Worm (Caenorhabditis elegans) whole organism, L4 larva: ENCODE data around the gene sdz-23.
A peak's percentile ranks its signal among the peaks of the same experiment; 100 is the strongest.

ENCODE experiments used
- T26A8.4 ChIP-seq: fragments of 200-800 bp; sonication (Bioruptor generic); IDR thresholded peaks from 2 replicates; pipeline ENCODE4 v1.3.6; 2022; ENCODE audit warnings: missing genetic modification characterization, missing compliant biosample characterization
- Y105C5A.15 ChIP-seq: fragments of 200-800 bp; sonication (Bioruptor generic); IDR thresholded peaks from 2 replicates; pipeline ENCODE4 v1.3.6; 2022; ENCODE audit warnings: missing genetic modification characterization, missing compliant biosample characterization
- ama-1 ChIP-seq: fragments of 150-350 bp; optimal IDR thresholded peaks from 2 replicates; lab custom pipeline; 2014; ENCODE audit warnings: inconsistent platforms, mixed read lengths
- arid-1 ChIP-seq: fragments of 200-800 bp; sonication (Bioruptor generic); conservative IDR thresholded peaks from 2 replicates; pipeline ENCODE4 v1.3.6; 2022; ENCODE audit warnings: missing genetic modification reagents, missing genetic modification characterization, missing compliant biosample characterization
- ceh-20 ChIP-seq: fragments of 200-800 bp; sonication (Bioruptor generic); IDR thresholded peaks from 2 replicates; pipeline ENCODE4 v1.3.6; 2022; ENCODE audit warnings: missing genetic modification reagents, missing genetic modification characterization, missing compliant biosample characterization
- ceh-28 ChIP-seq: fragments of 150-350 bp; optimal IDR thresholded peaks from 2 replicates; lab custom pipeline; 2014; ENCODE audit warnings: missing biosample characterization, missing genetic modification reagents, missing genetic modification characterization
- ceh-32 ChIP-seq: sonication (generic microtip); optimal IDR thresholded peaks from 2 replicates; lab custom pipeline; 2016; ENCODE audit warnings: mild to moderate bottlenecking, missing genetic modification characterization, missing compliant biosample characterization; ENCODE audit not compliant: poor library complexity
- daf-8 ChIP-seq: fragments of 200-800 bp; sonication (Bioruptor generic); IDR thresholded peaks from 2 replicates; pipeline ENCODE4 v1.3.6; 2022; ENCODE audit warnings: missing genetic modification characterization, missing compliant biosample characterization
- duxl-1 ChIP-seq: sonication (generic microtip); optimal IDR thresholded peaks from 2 replicates; lab custom pipeline; 2016; ENCODE audit warnings: mild to moderate bottlenecking, missing genetic modification characterization, moderate library complexity, missing compliant biosample characterization; ENCODE audit not compliant: poor library complexity
- egl-43 ChIP-seq: fragments of 200-800 bp; sonication (Bioruptor generic); IDR thresholded peaks from 2 replicates; pipeline ENCODE4 v1.3.6; 2022; ENCODE audit warnings: missing genetic modification reagents, missing genetic modification characterization, missing compliant biosample characterization
- hlh-11 ChIP-seq: fragments of 200-800 bp; sonication (Bioruptor generic); optimal IDR thresholded peaks from 2 replicates; lab custom pipeline; 2018; ENCODE audit warnings: mild to moderate bottlenecking, missing genetic modification characterization, missing compliant biosample characterization
- hlh-30 ChIP-seq: sonication (generic microtip); optimal IDR thresholded peaks from 2 replicates; lab custom pipeline; 2017; ENCODE audit warnings: antibody characterized with exemption, mild to moderate bottlenecking, missing genetic modification characterization, missing compliant biosample characterization; ENCODE audit not compliant: insufficient read depth
- lin-1 ChIP-seq: fragments of 200-800 bp; sonication (Bioruptor generic); IDR thresholded peaks from 2 replicates; pipeline ENCODE4 v1.3.6; 2022; ENCODE audit warnings: missing genetic modification reagents, missing genetic modification characterization, missing compliant biosample characterization
- lin-13 ChIP-seq: fragments of 150-350 bp; optimal IDR thresholded peaks from 2 replicates; lab custom pipeline; 2014; ENCODE audit warnings: missing biosample characterization, missing genetic modification reagents, missing genetic modification characterization
- lin-15B ChIP-seq: fragments of 150-350 bp; sonication (generic microtip); optimal IDR thresholded peaks from 3 replicates; lab custom pipeline; 2014; ENCODE audit warnings: missing biosample characterization, missing genetic modification characterization
- lin-38 ChIP-seq: fragments of 200-800 bp; sonication (Bioruptor generic); IDR thresholded peaks from 2 replicates; pipeline ENCODE4 v1.3.6; 2022; ENCODE audit warnings: missing genetic modification reagents, missing genetic modification characterization, missing compliant biosample characterization
- lir-3 ChIP-seq: sonication (generic microtip); optimal IDR thresholded peaks from 2 replicates; lab custom pipeline; 2016; ENCODE audit warnings: mild to moderate bottlenecking, missing genetic modification characterization, missing compliant biosample characterization
- lsy-2 ChIP-seq, 2 experiments: fragments of 150-350 bp in 1 of 2; sonication (generic microtip) in 1 of 2; optimal IDR thresholded peaks; 2 replicates each; lab custom pipeline; 2014 to 2017; ENCODE audit warnings: missing biosample characterization in 2 of 2, missing genetic modification characterization in 2 of 2
- madf-5 ChIP-seq, 2 experiments: fragments of 200-800 bp; sonication (Bioruptor generic); IDR thresholded peaks; 2 replicates each; pipeline ENCODE4 v1.3.6; 2022; ENCODE audit warnings: missing compliant biosample characterization in 2 of 2, missing genetic modification characterization in 2 of 2
- mes-2 ChIP-seq: sonication (generic microtip); optimal IDR thresholded peaks from 2 replicates; lab custom pipeline; 2016; ENCODE audit warnings: missing genotype, mild to moderate bottlenecking, missing genetic modification characterization, missing compliant biosample characterization; ENCODE audit not compliant: poor library complexity, severe bottlenecking
- nhr-102 ChIP-seq: sonication (generic microtip); optimal IDR thresholded peaks from 2 replicates; lab custom pipeline; 2016; ENCODE audit warnings: mild to moderate bottlenecking, missing genetic modification characterization, moderate library complexity, missing compliant biosample characterization
- nhr-237 ChIP-seq: sonication (generic microtip); optimal IDR thresholded peaks from 2 replicates; lab custom pipeline; 2017; ENCODE audit warnings: missing biosample characterization, missing genetic modification characterization
- nhr-41 ChIP-seq: fragments of 200-800 bp; sonication (Bioruptor generic); IDR thresholded peaks from 2 replicates; pipeline ENCODE4 v1.3.6; 2022; ENCODE audit warnings: missing genetic modification reagents, missing genetic modification characterization, missing compliant biosample characterization
- nhr-6 ChIP-seq: fragments of 150-350 bp; optimal IDR thresholded peaks from 2 replicates; lab custom pipeline; 2014; ENCODE audit warnings: missing biosample characterization, missing genetic modification characterization
- nhr-76 ChIP-seq: fragments of 150-350 bp; optimal IDR thresholded peaks from 2 replicates; lab custom pipeline; 2014; ENCODE audit warnings: missing biosample characterization, missing genetic modification characterization
- pha-4 ChIP-seq, 2 experiments: fragments of 150-350 bp in 1 of 2; fragments of 200-800 bp in 1 of 2; sonication (Bioruptor generic) in 1 of 2; IDR thresholded peaks in 1 of 2; optimal IDR thresholded peaks in 1 of 2; 2 replicates each; pipeline versions ENCODE4 v1.3.6 to Lab custom; 2014 to 2022; ENCODE audit warnings: missing genetic modification characterization in 2 of 2, missing genetic modification reagents in 2 of 2, missing biosample characterization in 1 of 2, missing compliant biosample characterization in 1 of 2
- set-16 ChIP-seq: fragments of 200-800 bp; sonication (Bioruptor generic); IDR thresholded peaks from 2 replicates; pipeline ENCODE4 v1.3.6; 2022; ENCODE audit warnings: missing genetic modification reagents, missing genetic modification characterization, missing compliant biosample characterization
- skn-1 ChIP-seq: fragments of 150-350 bp; optimal IDR thresholded peaks from 2 replicates; lab custom pipeline; 2014; ENCODE audit warnings: missing biosample characterization, missing genetic modification characterization
- spr-3 ChIP-seq: fragments of 200-800 bp; sonication (Bioruptor generic); optimal IDR thresholded peaks from 2 replicates; lab custom pipeline; 2018; ENCODE audit warnings: mild to moderate bottlenecking, missing genetic modification characterization, missing compliant biosample characterization
- unc-62 ChIP-seq, 3 experiments: fragments of 150-350 bp in 1 of 3; sonication (generic microtip); optimal IDR thresholded peaks in 2 of 3; peaks in 1 of 3; 1 replicate in 1 of 3; 2 replicates in 2 of 3; lab custom pipeline; 2014 to 2017; ENCODE audit warnings: missing biosample characterization in 3 of 3, missing genetic modification characterization in 3 of 3, missing genetic modification reagents in 3 of 3, missing genotype in 1 of 3
- vab-7 ChIP-seq: fragments of 200-800 bp; sonication (Bioruptor generic); IDR thresholded peaks from 2 replicates; pipeline ENCODE4 v1.3.6; 2022; ENCODE audit warnings: missing genetic modification reagents, missing genetic modification characterization, missing compliant biosample characterization
- zag-1 ChIP-seq: fragments of 150-350 bp; optimal IDR thresholded peaks from 2 replicates; lab custom pipeline; 2014; ENCODE audit warnings: missing biosample characterization, missing genetic modification characterization
- ztf-11 ChIP-seq: fragments of 150-350 bp; optimal IDR thresholded peaks from 2 replicates; lab custom pipeline; 2014; ENCODE audit warnings: missing biosample characterization, missing genetic modification characterization
- ztf-7 ChIP-seq: fragments of 150-350 bp; optimal IDR thresholded peaks from 2 replicates; lab custom pipeline; 2014; ENCODE audit warnings: missing biosample characterization, missing genetic modification characterization

Gene sdz-23

ce11 chrV:8062074-8062473 lies 37.3 kb upstream of the sdz-23 start, which contains the start of gene str-139:
Gene str-139, minus strand, starts transcription at chrV:8062174.
- TF ChIP-seq ceh-28 (tag; lab: Kevin White, UChicago) (no peak), T26A8.4 (no peak), lin-15B (no peak), lir-3 (no peak), spr-3 (GFP tag; lab: Kevin White, UChicago) (no peak), ama-1 (lab: Kevin White, UChicago) (no peak), daf-8 (GFP tag; lab: Robert Waterston, UW) (no peak), lsy-2 (tag; optimal IDR thresholded peaks at IDR 0.05; lab: Kevin White, UChicago) (no peak), unc-62 (GFP tag; optimal IDR thresholded peaks at IDR 0.05 in 1 of 2; lab: Kevin White, UChicago) (no peak), unc-62 (tag; optimal IDR thresholded peaks at IDR 0.05; lab: Kevin White, UChicago) (no peak), duxl-1 (tag; lab: Kevin White, UChicago) (no peak), nhr-76 (no peak), skn-1 (tag; lab: Kevin White, UChicago) (no peak), Y105C5A.15 (GFP tag; lab: Robert Waterston, UW) (no peak), vab-7 (GFP tag; lab: Robert Waterston, UW) (no peak), lin-13 (GFP tag; lab: Kevin White, UChicago) (no peak)

ce11 chrV:8067800-8068199 lies 31.6 kb upstream of the sdz-23 start, which contains the start of gene str-140:
Gene str-140, minus strand, starts transcription at chrV:8067900.
- TF ChIP-seq mes-2 (no peak), nhr-237 (no peak), madf-5 (GFP tag; IDR thresholded peaks at IDR 0.05; lab: Robert Waterston, UW) (no peak), lin-1 (GFP tag; lab: Robert Waterston, UW) (no peak), ztf-11 (no peak), nhr-6 (tag; lab: Kevin White, UChicago) (no peak), nhr-102 (tag; lab: Kevin White, UChicago) (no peak), set-16 (GFP tag; lab: Robert Waterston, UW) (no peak), zag-1 (tag; lab: Kevin White, UChicago) (no peak), ceh-20 (GFP tag; lab: Robert Waterston, UW) (no peak), ceh-28 (tag; lab: Kevin White, UChicago) (no peak)

- TF ChIP-seq unc-62 (GFP tag; optimal IDR thresholded peaks at IDR 0.05 in 1 of 2; lab: Kevin White, UChicago) (peak in 1 of 2 experiments; percentile 17), unc-62 (tag; optimal IDR thresholded peaks at IDR 0.05; lab: Kevin White, UChicago) (no peak), ztf-7 (no peak)
- TF ChIP-seq, all 104 proteins: peak for 1
Measured at ce11 chrV:8069637-8070036, 29.8 kb upstream of the sdz-23 start, which contains the start of gene str-143. Gene str-143, minus strand, starts transcription at chrV:8069737.

- TF ChIP-seq nhr-41 (GFP tag; lab: Robert Waterston, UW) (no peak), ceh-32 (tag; lab: Kevin White, UChicago) (no peak), lin-38 (no peak), pha-4 (GFP tag; IDR thresholded peaks at IDR 0.05; lab: Robert Waterston, UW) (no peak), pha-4 (tag; optimal IDR thresholded peaks at IDR 0.05; lab: Kevin White, UChicago) (no peak), lir-3 (no peak), ztf-11 (no peak), arid-1 (GFP tag; lab: Robert Waterston, UW) (no peak), hlh-30 (no peak), egl-43 (GFP tag; lab: Robert Waterston, UW) (no peak), hlh-11 (tag; lab: Kevin White, UChicago) (no peak)
Measured at ce11 chrV:8072047-8072446, 27.4 kb upstream of the sdz-23 start, which contains the start of gene str-144. Gene str-144, minus strand, starts transcription at chrV:8072147.
